Worm (Caenorhabditis elegans) whole organism, mixed stage, embryonic: ENCODE data around the gene F19B10.13.

Experiments used
- blmp-1 ChIP-seq: fragments of 150-350 bp; optimal IDR thresholded peaks from 2 replicates; lab custom pipeline; 2014; ENCODE audit warnings: missing biosample characterization, missing genetic modification characterization
- ces-1 ChIP-seq: fragments of 150-350 bp; optimal IDR thresholded peaks from 2 replicates; lab custom pipeline; 2014; ENCODE audit warnings: missing biosample characterization, missing genetic modification reagents, missing genetic modification characterization
- elt-3 ChIP-seq: fragments of 150-350 bp; optimal IDR thresholded peaks from 2 replicates; lab custom pipeline; 2014; ENCODE audit warnings: missing biosample characterization, missing genetic modification characterization
- hlh-1 ChIP-seq: fragments of 150-350 bp; optimal IDR thresholded peaks from 2 replicates; lab custom pipeline; 2014; ENCODE audit warnings: missing biosample characterization, missing genetic modification reagents, missing genetic modification characterization
- lin-13 ChIP-seq: fragments of 150-350 bp; optimal IDR thresholded peaks from 2 replicates; lab custom pipeline; 2014; ENCODE audit warnings: missing biosample characterization, missing genetic modification characterization
- mep-1 ChIP-seq: fragments of 150-350 bp; optimal IDR thresholded peaks from 2 replicates; lab custom pipeline; 2017; ENCODE audit warnings: missing biosample characterization, missing genetic modification reagents, missing genetic modification characterization, inconsistent platforms
- nhr-237 ChIP-seq: fragments of 150-350 bp; optimal IDR thresholded peaks from 2 replicates; lab custom pipeline; 2014; ENCODE audit warnings: missing biosample characterization, missing genetic modification characterization
- nhr-76 ChIP-seq: sonication (generic microtip); optimal IDR thresholded peaks from 2 replicates; lab custom pipeline; 2017; ENCODE audit warnings: missing biosample characterization, missing genetic modification characterization
- sem-2 ChIP-seq: fragments of 200-800 bp; sonication (Bioruptor generic); optimal IDR thresholded peaks from 2 replicates; lab custom pipeline; 2018; ENCODE audit warnings: mild to moderate bottlenecking, missing genetic modification characterization, missing compliant biosample characterization
- sptf-1 ChIP-seq: sonication (generic microtip); optimal IDR thresholded peaks from 2 replicates; lab custom pipeline; 2017; ENCODE audit warnings: mild to moderate bottlenecking, missing genetic modification characterization, moderate library complexity, missing compliant biosample characterization
- unc-39 ChIP-seq: fragments of 150-350 bp; optimal IDR thresholded peaks from 2 replicates; lab custom pipeline; 2014; ENCODE audit warnings: missing biosample characterization, missing genetic modification characterization
- ztf-11 ChIP-seq: fragments of 150-350 bp; optimal IDR thresholded peaks from 2 replicates; lab custom pipeline; 2014; ENCODE audit warnings: missing biosample characterization, missing genetic modification characterization

ce11 chrII:3669315-3669714, 7.2 kb downstream of the F19B10.13 start, which contains the start of gene srx-97:
- TF ChIP-seq ces-1 (GFP tag; lab: Kevin White, UChicago): no peak
- no peak for TF ChIP-seq blmp-1 (tag; lab: Kevin White, UChicago)
- TF ChIP-seq nhr-76 (tag; lab: Kevin White, UChicago): no peak
- no peak for TF ChIP-seq ztf-11
- TF ChIP-seq hlh-1: no peak
- no peak for TF ChIP-seq elt-3
- TF ChIP-seq sem-2: no peak
- TF ChIP-seq mep-1 (tag; lab: Kevin White, UChicago): no peak
- TF ChIP-seq sptf-1 (tag; lab: Kevin White, UChicago): no peak
- TF ChIP-seq lin-13 (tag; lab: Kevin White, UChicago): no peak
- TF ChIP-seq unc-39 (tag; lab: Kevin White, UChicago): no peak
- no peak for TF ChIP-seq nhr-237 (tag; lab: Kevin White, UChicago)
